Fruit fly (Drosophila melanogaster) whole organism, embryonic: Measurements from ENCODE around the gene TrpA1.
A peak's percentile ranks its signal among the peaks of the same experiment; 100 is the strongest.

Source experiments
- B-H1 ChIP-seq: fragments of 200-800 bp; sonication (Bioruptor generic); IDR thresholded peaks from 3 replicates; pipeline ENCODE4 v1.3.6; 2022; ENCODE audit warnings: missing biosample characterization, missing genetic modification characterization
- CG10979 ChIP-seq: fragments of 200-800 bp; sonication (Bioruptor generic); optimal IDR thresholded peaks from 2 replicates; lab custom pipeline; 2018; ENCODE audit warnings: missing biosample characterization, mild to moderate bottlenecking, missing genetic modification characterization, moderate library complexity
- CG12071 ChIP-seq: fragments of 200-800 bp; sonication (Bioruptor generic); optimal IDR thresholded peaks from 3 replicates; lab custom pipeline; 2018; ENCODE audit warnings: missing biosample characterization, mild to moderate bottlenecking, missing genetic modification characterization
- CG12104 ChIP-seq: fragments of 200-800 bp; sonication (Bioruptor generic); optimal IDR thresholded peaks from 3 replicates; lab custom pipeline; 2016; ENCODE audit warnings: missing biosample characterization, missing genetic modification characterization
- CG13123 ChIP-seq: fragments of 200-800 bp; sonication (Bioruptor generic); optimal IDR thresholded peaks from 2 replicates; lab custom pipeline; 2016; ENCODE audit warnings: missing biosample characterization, missing genetic modification characterization
- CG15073 ChIP-seq: fragments of 200-800 bp; sonication (Bioruptor generic); optimal IDR thresholded peaks from 2 replicates; lab custom pipeline; 2016; ENCODE audit warnings: missing biosample characterization, missing genetic modification characterization
- CG15514 ChIP-seq: fragments of 200-800 bp; sonication (Bioruptor generic); optimal IDR thresholded peaks from 3 replicates; lab custom pipeline; 2017; ENCODE audit warnings: missing biosample characterization, missing genetic modification characterization, mild to moderate bottlenecking, moderate library complexity, missing genetic modification reagents
- CG15696 ChIP-seq: fragments of 200-800 bp; sonication (Bioruptor generic); optimal IDR thresholded peaks from 2 replicates; lab custom pipeline; 2019; ENCODE audit warnings: missing biosample characterization, mild to moderate bottlenecking, missing genetic modification characterization, moderate library complexity
- CG3065 ChIP-seq: fragments of 200-800 bp; sonication (Bioruptor generic); optimal IDR thresholded peaks from 2 replicates; lab custom pipeline; 2016; ENCODE audit warnings: missing biosample characterization, missing genetic modification characterization
- CG31224 ChIP-seq: fragments of 200-800 bp; sonication (Bioruptor generic); IDR thresholded peaks from 2 replicates; pipeline ENCODE4 v1.3.6; 2022; ENCODE audit warnings: missing biosample characterization, missing genetic modification characterization
- CG31441 ChIP-seq: fragments of 200-800 bp; sonication (Bioruptor generic); IDR thresholded peaks from 2 replicates; pipeline ENCODE4 v1.3.6; 2022; ENCODE audit warnings: missing biosample characterization, missing genetic modification characterization
- CG3163 ChIP-seq: fragments of 200-800 bp; sonication (Bioruptor generic); optimal IDR thresholded peaks from 3 replicates; lab custom pipeline; 2016; ENCODE audit warnings: missing biosample characterization, missing genetic modification characterization
- CG5953 ChIP-seq: fragments of 200-800 bp; sonication (Bioruptor generic); IDR thresholded peaks from 2 replicates; pipeline ENCODE4 v1.3.6; 2022; ENCODE audit warnings: missing biosample characterization, missing genetic modification characterization
- CG6654 ChIP-seq: fragments of 200-800 bp; sonication (Bioruptor generic); optimal IDR thresholded peaks from 2 replicates; lab custom pipeline; 2017; ENCODE audit warnings: missing biosample characterization, mild to moderate bottlenecking, missing genetic modification characterization
- CG7271 ChIP-seq: fragments of 200-800 bp; sonication (Bioruptor generic); optimal IDR thresholded peaks from 2 replicates; lab custom pipeline; 2018; ENCODE audit warnings: missing biosample characterization, mild to moderate bottlenecking, missing genetic modification characterization, moderate library complexity
- CG7357 ChIP-seq: fragments of 200-800 bp; sonication (Bioruptor generic); IDR thresholded peaks from 3 replicates; pipeline ENCODE4 v1.3.6; 2022; ENCODE audit warnings: missing biosample characterization, missing genetic modification characterization
- CG7786 ChIP-seq: fragments of 200-800 bp; sonication (Bioruptor generic); optimal IDR thresholded peaks from 2 replicates; lab custom pipeline; 2016; ENCODE audit warnings: missing biosample characterization, missing genetic modification characterization
- CG8290 ChIP-seq, 3 experiments: fragments of 200-800 bp; sonication (Bioruptor generic); optimal IDR thresholded peaks; 2 replicates each; lab custom pipeline; 2016 to 2019; ENCODE audit warnings: missing biosample characterization in 3 of 3, missing genetic modification characterization in 3 of 3, mild to moderate bottlenecking in 2 of 3, moderate library complexity in 1 of 3
- CG8478 ChIP-seq: fragments of >200 bp; optimal IDR thresholded peaks from 2 replicates; lab custom pipeline; 2018
- CG8765 ChIP-seq: fragments of 200-800 bp; sonication (Bioruptor generic); IDR thresholded peaks from 2 replicates; pipeline ENCODE4 v1.3.6; 2022; ENCODE audit warnings: missing biosample characterization, missing genetic modification characterization
- CG9817 ChIP-seq: fragments of 200-800 bp; sonication (Bioruptor generic); optimal IDR thresholded peaks from 2 replicates; lab custom pipeline; 2018; ENCODE audit warnings: missing biosample characterization, mild to moderate bottlenecking, missing genetic modification characterization, moderate library complexity
- CkIIα-i1 ChIP-seq: fragments of 200-800 bp; sonication (Bioruptor generic); IDR thresholded peaks from 2 replicates; pipeline ENCODE4 v1.3.6; 2022; ENCODE audit warnings: missing biosample characterization, missing genetic modification characterization
- D19B ChIP-seq: fragments of 200-800 bp; sonication (Bioruptor generic); optimal IDR thresholded peaks from 2 replicates; lab custom pipeline; 2017; ENCODE audit warnings: missing biosample characterization, mild to moderate bottlenecking, missing genetic modification characterization
- Max ChIP-seq: fragments of 200-800 bp; sonication (Bioruptor generic); optimal IDR thresholded peaks from 2 replicates; lab custom pipeline; 2016; ENCODE audit warnings: missing biosample characterization, mild to moderate bottlenecking, missing genetic modification characterization
- Myb ChIP-seq: fragments of 200-800 bp; sonication (Bioruptor generic); optimal IDR thresholded peaks from 2 replicates; lab custom pipeline; 2016; ENCODE audit warnings: missing biosample characterization, missing genetic modification characterization
- Nf-YC ChIP-seq: fragments of 200-800 bp; optimal IDR thresholded peaks from 3 replicates; lab custom pipeline; 2019; ENCODE audit warnings: missing biosample characterization, mild to moderate bottlenecking, missing genetic modification characterization, moderate library complexity
- NfI ChIP-seq: fragments of 200-800 bp; sonication (Bioruptor generic); optimal IDR thresholded peaks from 3 replicates; lab custom pipeline; 2018; ENCODE audit warnings: missing biosample characterization, mild to moderate bottlenecking, missing genetic modification characterization, moderate library complexity
- Optix ChIP-seq: fragments of 200-800 bp; sonication (Bioruptor generic); IDR thresholded peaks from 3 replicates; pipeline ENCODE4 v1.3.6; 2022; ENCODE audit warnings: missing biosample characterization, missing genetic modification characterization
- Rx ChIP-seq: fragments of 200-800 bp; sonication (Bioruptor generic); IDR thresholded peaks from 2 replicates; pipeline ENCODE4 v1.3.6; 2022; ENCODE audit warnings: missing biosample characterization, missing genetic modification characterization
- Spps ChIP-seq: fragments of 200-800 bp; sonication (Bioruptor generic); optimal IDR thresholded peaks from 2 replicates; lab custom pipeline; 2018; ENCODE audit warnings: missing biosample characterization, mild to moderate bottlenecking, missing genetic modification characterization
- Taf1 ChIP-seq: fragments of 200-800 bp; sonication (Bioruptor generic); IDR thresholded peaks from 2 replicates; pipeline ENCODE4 v1.3.6; 2022; ENCODE audit warnings: missing biosample characterization, missing genetic modification characterization
- Vsx1 ChIP-seq: fragments of 200-800 bp; sonication (Bioruptor generic); optimal IDR thresholded peaks from 2 replicates; lab custom pipeline; 2017; ENCODE audit warnings: missing biosample characterization, mild to moderate bottlenecking, missing genetic modification characterization, missing genetic modification reagents
- Xbp1 ChIP-seq: fragments of 200-800 bp; sonication (Bioruptor generic); optimal IDR thresholded peaks from 3 replicates; lab custom pipeline; 2016; ENCODE audit warnings: missing biosample characterization, mild to moderate bottlenecking, missing genetic modification characterization
- ac ChIP-seq: fragments of 200-800 bp; sonication (Bioruptor generic); optimal IDR thresholded peaks from 3 replicates; lab custom pipeline; 2017; ENCODE audit warnings: missing biosample characterization, mild to moderate bottlenecking, missing genetic modification characterization
- az2 ChIP-seq: fragments of 200-800 bp; sonication (Bioruptor generic); optimal IDR thresholded peaks from 3 replicates; lab custom pipeline; 2016; ENCODE audit warnings: missing biosample characterization, missing genetic modification characterization
- chif ChIP-seq, 2 experiments: fragments of 200-800 bp; sonication (Bioruptor generic); optimal IDR thresholded peaks; 3 replicates each; lab custom pipeline; 2016; ENCODE audit warnings: missing biosample characterization in 2 of 2, missing genetic modification characterization in 2 of 2
- dan ChIP-seq: fragments of 200-800 bp; sonication (Bioruptor generic); IDR thresholded peaks from 2 replicates; pipeline ENCODE4 v1.3.6; 2022; ENCODE audit warnings: missing biosample characterization, missing genetic modification characterization
- ems ChIP-seq: fragments of 200-800 bp; sonication (Bioruptor generic); optimal IDR thresholded peaks from 3 replicates; lab custom pipeline; 2016; ENCODE audit warnings: missing biosample characterization, missing genetic modification characterization
- exex ChIP-seq: fragments of 200-800 bp; sonication (Bioruptor generic); optimal IDR thresholded peaks from 4 replicates; lab custom pipeline; 2018; ENCODE audit warnings: missing biosample characterization, mild to moderate bottlenecking, missing genetic modification characterization, moderate library complexity
- eyg ChIP-seq: fragments of 200-800 bp; sonication (Bioruptor generic); optimal IDR thresholded peaks from 3 replicates; lab custom pipeline; 2016; ENCODE audit warnings: missing biosample characterization, missing genetic modification characterization
- gem ChIP-seq: fragments of 200-800 bp; sonication (Bioruptor generic); optimal IDR thresholded peaks from 2 replicates; lab custom pipeline; 2019; ENCODE audit warnings: missing biosample characterization, mild to moderate bottlenecking, missing genetic modification characterization, moderate library complexity
- h ChIP-seq: fragments of >200 bp; optimal IDR thresholded peaks from 2 replicates; lab custom pipeline; 2017
- jumu ChIP-seq: fragments of 200-800 bp; sonication (Bioruptor generic); optimal IDR thresholded peaks from 3 replicates; lab custom pipeline; 2016; ENCODE audit warnings: missing biosample characterization, missing genetic modification characterization
- kay ChIP-seq: fragments of 200-800 bp; sonication (Bioruptor generic); optimal IDR thresholded peaks from 2 replicates; lab custom pipeline; 2016; ENCODE audit warnings: missing biosample characterization, missing genetic modification characterization
- ken ChIP-seq: fragments of 200-800 bp; sonication (Bioruptor generic); IDR thresholded peaks from 3 replicates; pipeline ENCODE4 v1.3.6; 2022; ENCODE audit warnings: missing biosample characterization, missing genetic modification characterization
- kni ChIP-seq: fragments of 200-800 bp; sonication (Bioruptor generic); optimal IDR thresholded peaks from 3 replicates; lab custom pipeline; 2017; ENCODE audit warnings: mild to moderate bottlenecking, missing biosample characterization, missing genetic modification reagents, missing genetic modification characterization
- knrl ChIP-seq: fragments of 200-800 bp; sonication (Bioruptor generic); IDR thresholded peaks from 3 replicates; pipeline ENCODE4 v1.3.6; 2022; ENCODE audit warnings: missing biosample characterization, missing genetic modification characterization; ENCODE audit not compliant: partially characterized antibody
- org-1 ChIP-seq: fragments of 200-800 bp; sonication (Bioruptor generic); optimal IDR thresholded peaks from 2 replicates; lab custom pipeline; 2017; ENCODE audit warnings: missing biosample characterization, missing genetic modification characterization
- pfk ChIP-seq: fragments of 200-800 bp; sonication (Bioruptor generic); optimal IDR thresholded peaks from 2 replicates; lab custom pipeline; 2018; ENCODE audit warnings: missing biosample characterization, mild to moderate bottlenecking, missing genetic modification characterization, moderate library complexity
- row ChIP-seq: fragments of 200-800 bp; sonication (Bioruptor generic); IDR thresholded peaks from 3 replicates; pipeline ENCODE4 v1.3.6; 2022; ENCODE audit warnings: missing biosample characterization, missing genetic modification characterization
- trem ChIP-seq: fragments of 200-800 bp; optimal IDR thresholded peaks from 3 replicates; lab custom pipeline; 2019; ENCODE audit warnings: missing biosample characterization, mild to moderate bottlenecking, missing genetic modification characterization, moderate library complexity
- zfh2 ChIP-seq: fragments of 200-800 bp; sonication (Bioruptor generic); optimal IDR thresholded peaks from 2 replicates; lab custom pipeline; 2016; ENCODE audit warnings: missing biosample characterization, missing genetic modification characterization

TrpA1 gene

DNA sequence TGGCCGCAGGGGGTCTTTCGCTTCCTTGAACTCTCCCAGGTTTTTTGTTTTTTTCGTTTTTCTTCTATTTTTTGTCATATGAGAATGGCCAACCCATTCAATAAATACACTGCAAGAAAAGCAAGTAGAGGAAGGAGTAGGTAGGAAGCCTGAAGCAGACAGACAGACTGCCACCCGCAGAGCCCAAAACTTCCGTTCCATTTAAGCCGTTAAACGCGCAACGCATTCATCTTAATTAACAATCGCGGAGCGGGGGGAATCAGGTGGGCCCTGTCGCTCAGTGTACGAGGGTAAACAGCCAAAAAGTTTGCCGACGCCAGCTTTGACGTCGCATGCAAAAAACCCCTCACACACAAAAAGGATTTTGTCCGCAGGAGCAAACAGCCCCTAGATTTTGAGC lies 52.1 kb downstream of the TrpA1 start (continued):
- TF ChIP-seq kni (GFP tag; lab: Kevin White, UChicago) = no peak
- no peak for TF ChIP-seq Nf-YC (tag; lab: Kevin White, UChicago)
- TF ChIP-seq Taf1 (GFP tag; lab: Robert Waterston, UW) = 0 out of 2 replicates have a peak, but pooled peaks have one; percentile 13
- TF ChIP-seq B-H1 (GFP tag; lab: Robert Waterston, UW) = peak; percentile 33; the same call in 2 of the 3 replicates
- TF ChIP-seq jumu = peak; percentile 48
- TF ChIP-seq CG7357 (GFP tag; lab: Robert Waterston, UW) = 0 out of 3 replicates have a peak, but pooled peaks have one; percentile 38
- TF ChIP-seq ac (GFP tag; lab: Kevin White, UChicago) = no peak
- peak; percentile 31 for TF ChIP-seq CG12071
- no peak for TF ChIP-seq CG3065 (GFP tag; lab: Kevin White, UChicago)
- TF ChIP-seq knrl (GFP tag; lab: Robert Waterston, UW) = no peak
- TF ChIP-seq Vsx1 (GFP tag; lab: Kevin White, UChicago) = no peak
- peak; percentile 16 for TF ChIP-seq zfh2 (GFP tag; lab: Kevin White, UChicago)
- TF ChIP-seq CG12104 (GFP tag; lab: Kevin White, UChicago) = no peak
- no peak for TF ChIP-seq chif (GFP tag; optimal IDR thresholded peaks at IDR 0.05; lab: Kevin White, UChicago)
- TF ChIP-seq CG10979 (tag; lab: Kevin White, UChicago) = no peak
- no peak for TF ChIP-seq CG8290 (GFP tag; optimal IDR thresholded peaks at IDR 0.05; lab: Kevin White, UChicago)
- TF ChIP-seq CG8290 (tag; optimal IDR thresholded peaks at IDR 0.05; lab: Kevin White, UChicago) = peak in 1 of 2 experiments; percentile 74
- TF ChIP-seq D19B (GFP tag; lab: Kevin White, UChicago) = no peak
- TF ChIP-seq CG13123 = no peak
- TF ChIP-seq Rx (GFP tag; lab: Robert Waterston, UW) = 0 out of 2 replicates have a peak, but pooled peaks have one; percentile 30
- no peak for TF ChIP-seq ems
- TF ChIP-seq CG15696 (tag; lab: Kevin White, UChicago) = no peak
- TF ChIP-seq pfk (GFP tag; lab: Kevin White, UChicago) = no peak
- peak; percentile 4 for TF ChIP-seq org-1
- no peak for TF ChIP-seq exex (tag; lab: Kevin White, UChicago)
- TF ChIP-seq kay = no peak
- peak; percentile 27 for TF ChIP-seq CG9817
- no peak for TF ChIP-seq Xbp1 (GFP tag; lab: Kevin White, UChicago)
- no peak for TF ChIP-seq Max (GFP tag; lab: Kevin White, UChicago)
- no peak for TF ChIP-seq CG6654 (GFP tag; lab: Kevin White, UChicago)
- no peak for TF ChIP-seq CG8765
- TF ChIP-seq CG31441 = 0 out of 2 replicates have a peak, but pooled peaks have one; percentile 31
- peak; percentile 31 for TF ChIP-seq eyg (GFP tag; lab: Kevin White, UChicago)
- TF ChIP-seq CG15514 (GFP tag; lab: Kevin White, UChicago) = no peak
- TF ChIP-seq Myb (GFP tag; lab: Kevin White, UChicago) = no peak
- TF ChIP-seq CG15073 = no peak
- TF ChIP-seq CG8478 (lab: Kevin White, UChicago) = no peak
- peak; percentile 47; the same call in 1 of the 3 replicates for TF ChIP-seq Optix (GFP tag; lab: Robert Waterston, UW)
- TF ChIP-seq gem (tag; lab: Kevin White, UChicago) = peak; percentile 40
- TF ChIP-seq az2 = no peak
- no peak; the same call in 2 of the 3 replicates for TF ChIP-seq ken (GFP tag; lab: Robert Waterston, UW)
- peak; percentile 61 for TF ChIP-seq row (GFP tag; lab: Robert Waterston, UW)
- 0 out of 2 replicates have a peak, but pooled peaks have one; percentile 17 for TF ChIP-seq dan
- TF ChIP-seq h (lab: Kevin White, UChicago) = no peak
- peak; percentile 19 for TF ChIP-seq NfI
- no peak for TF ChIP-seq CG7271 (tag; lab: Kevin White, UChicago)
- TF ChIP-seq CG7786 (GFP tag; lab: Kevin White, UChicago) = peak; percentile 14
- no peak for TF ChIP-seq CkIIα-i1
- no peak for TF ChIP-seq trem (tag; lab: Kevin White, UChicago)
- peak; percentile 46; the same call in 1 of the 2 replicates for TF ChIP-seq CG31224 (GFP tag; lab: Robert Waterston, UW)
- TF ChIP-seq CG3163 = no peak
- no peak for TF ChIP-seq Spps (tag; lab: Kevin White, UChicago)
- peak; percentile 49; the same call in 1 of the 2 replicates for TF ChIP-seq CG5953 (GFP tag; lab: Robert Waterston, UW)
